Worm (Caenorhabditis elegans): ENCODE data around the gene F30H5.3.

- TF ChIP-seq him-1 (tag; optimal IDR thresholded peaks at IDR 0.05) (no peak), W03F9.2 (tag; optimal IDR thresholded peaks at IDR 0.05) (no peak)
Measured at ce11 chrIII:558083-558482, 46.1 kb upstream of the F30H5.3 start.
